Worm (Caenorhabditis elegans) whole organism, L4/young adult: ENCODE measurements around the gene ZK816.3.

Experiments
- dao-5 ChIP-seq: sonication (generic microtip); optimal IDR thresholded peaks from 2 replicates; lab custom pipeline; 2016; ENCODE audit warnings: missing genotype, missing genetic modification characterization, moderate library complexity, missing compliant biosample characterization
- him-1 ChIP-seq: sonication (generic microtip); optimal IDR thresholded peaks from 2 replicates; lab custom pipeline; 2016; ENCODE audit warnings: missing genotype, missing genetic modification reagents, missing genetic modification characterization, missing compliant biosample characterization

DNA sequence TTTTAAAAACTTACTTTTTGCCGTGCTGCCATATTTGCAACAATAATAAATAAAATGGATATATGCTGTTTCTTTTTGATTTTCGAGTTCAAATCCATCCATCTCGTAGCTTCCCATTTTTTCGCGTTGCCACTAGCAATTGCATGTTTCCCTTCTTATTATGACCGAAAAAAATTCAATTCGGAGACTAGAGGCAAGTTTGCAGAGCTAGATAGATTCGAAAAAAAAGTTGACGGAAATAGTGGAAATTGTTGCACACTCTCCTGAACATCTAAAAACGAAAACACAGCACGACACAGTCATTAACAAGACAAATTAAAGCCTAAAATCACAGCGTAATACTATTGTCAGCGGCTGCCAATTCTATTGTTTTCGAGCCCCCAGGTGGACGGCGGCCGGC, 22.0 kb upstream of the ZK816.3 start, which contains the start of gene F11D5.6:
- TF ChIP-seq him-1 (tag; lab: Kevin White, UChicago) (no peak), dao-5 (tag; lab: Kevin White, UChicago) (no peak)
